Worm (Caenorhabditis elegans) whole organism, early embryonic: ENCODE results near the gene mrps-34.

Source experiments
- B0310.2 ChIP-seq: sonication (generic microtip); optimal IDR thresholded peaks from 2 replicates; lab custom pipeline; 2016; ENCODE audit warnings: mild to moderate bottlenecking, missing genetic modification characterization, missing compliant biosample characterization
- aly-1 ChIP-seq: sonication (generic microtip); optimal IDR thresholded peaks from 2 replicates; lab custom pipeline; 2016; ENCODE audit warnings: missing genetic modification characterization, missing compliant biosample characterization
- ama-1 ChIP-seq: fragments of 150-350 bp; optimal IDR thresholded peaks from 2 replicates; lab custom pipeline; 2014
- ceh-13 ChIP-seq: fragments of 200-800 bp; sonication (Bioruptor generic); optimal IDR thresholded peaks from 2 replicates; lab custom pipeline; 2018; ENCODE audit warnings: mild to moderate bottlenecking, missing genetic modification characterization, missing compliant biosample characterization
- ceh-36 ChIP-seq: sonication (generic microtip); optimal IDR thresholded peaks from 2 replicates; lab custom pipeline; 2016; ENCODE audit warnings: missing genetic modification characterization, inconsistent platforms, missing compliant biosample characterization
- flt-1 ChIP-seq: fragments of 200-800 bp; sonication (Bioruptor generic); IDR thresholded peaks from 2 replicates; pipeline ENCODE4 v1.3.6; 2022; ENCODE audit warnings: missing genetic modification characterization, missing compliant biosample characterization
- hmbx-1 ChIP-seq: sonication (generic microtip); optimal IDR thresholded peaks from 2 replicates; lab custom pipeline; 2016; ENCODE audit warnings: mild to moderate bottlenecking, missing genetic modification characterization, missing compliant biosample characterization
- hmg-4 ChIP-seq: fragments of 200-800 bp; sonication (Bioruptor generic); optimal IDR thresholded peaks from 2 replicates; lab custom pipeline; 2018; ENCODE audit warnings: mild to moderate bottlenecking, missing genetic modification characterization, missing compliant biosample characterization
- pes-1 ChIP-seq: fragments of 200-800 bp; sonication (Bioruptor generic); IDR thresholded peaks from 2 replicates; pipeline ENCODE4 v1.3.6; 2022; ENCODE audit warnings: missing genetic modification reagents, missing genetic modification characterization, missing compliant biosample characterization
- tbx-37 ChIP-seq: fragments of 200-800 bp; sonication (Bioruptor generic); conservative IDR thresholded peaks from 2 replicates; pipeline ENCODE4 v1.3.6; 2022; ENCODE audit warnings: missing genetic modification reagents, missing genetic modification characterization, missing compliant biosample characterization
- tra-4 ChIP-seq: sonication (generic microtip); optimal IDR thresholded peaks from 2 replicates; lab custom pipeline; 2017; ENCODE audit warnings: missing genetic modification characterization, missing compliant biosample characterization

DNA sequence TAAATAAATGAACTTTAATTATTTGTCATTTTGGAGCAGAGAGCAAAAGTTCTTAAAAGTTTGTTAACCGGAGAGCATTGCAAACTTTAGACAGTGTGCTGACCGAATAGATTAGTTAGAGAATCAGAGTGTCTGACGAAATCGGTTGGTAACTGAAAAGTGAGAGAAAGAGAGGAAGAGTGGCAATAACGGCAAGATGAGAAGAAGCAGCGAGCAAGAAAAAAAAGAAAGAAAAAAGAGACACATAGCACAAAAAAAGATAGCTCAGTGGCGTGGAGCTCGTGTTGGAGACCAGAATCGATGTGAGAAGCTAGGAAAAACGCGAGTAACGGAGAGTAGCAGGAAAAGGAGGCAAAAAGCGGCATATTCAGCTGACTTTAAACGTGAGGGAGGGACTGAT is 37.9 kb downstream of the mrps-34 start:
- TF ChIP-seq ceh-13 (GFP tag; lab: Kevin White, UChicago) (no peak), ama-1 (lab: Kevin White, UChicago) (no peak), aly-1 (tag; lab: Kevin White, UChicago) (no peak), hmg-4 (GFP tag; lab: Kevin White, UChicago) (no peak), flt-1 (GFP tag; lab: Robert Waterston, UW) (no peak), B0310.2 (tag; lab: Kevin White, UChicago) (no peak), hmbx-1 (tag; lab: Kevin White, UChicago) (no peak), pes-1 (GFP tag; lab: Robert Waterston, UW) (no peak), tbx-37 (GFP tag; lab: Robert Waterston, UW) (no peak), tra-4 (tag; lab: Kevin White, UChicago) (no peak), ceh-36 (tag; lab: Kevin White, UChicago) (no peak)
